Worm (Caenorhabditis elegans) whole organism, late embryonic: Measurements from ENCODE around the gene gcy-37.

ENCODE experiments used
- ama-1 ChIP-seq: fragments of 150-350 bp; optimal IDR thresholded peaks from 2 replicates; lab custom pipeline; 2014
- mec-3 ChIP-seq: sonication (generic microtip); optimal IDR thresholded peaks from 2 replicates; lab custom pipeline; 2016; ENCODE audit warnings: borderline replicate concordance, missing genetic modification characterization, missing compliant biosample characterization

ce11 chrIV:2177545-2177944 lies 18.6 kb upstream of the gcy-37 start, which contains the start of gene hrpu-2:
- TF ChIP-seq mec-3 (tag; lab: Kevin White, UChicago) (no peak), ama-1 (lab: Kevin White, UChicago) (no peak)
